Fruit fly (Drosophila melanogaster) whole organism, embryonic: Measurements from ENCODE around the gene rush.

Experiments used
- Abd-B ChIP-seq: fragments of 200-800 bp; sonication (Bioruptor generic); optimal IDR thresholded peaks from 2 replicates; lab custom pipeline; 2018; ENCODE audit warnings: missing biosample characterization, mild to moderate bottlenecking, missing genetic modification characterization, moderate library complexity
- CG1024 ChIP-seq: fragments of 200-800 bp; sonication (Bioruptor generic); IDR thresholded peaks from 2 replicates; pipeline ENCODE4 v1.3.6; 2022; ENCODE audit warnings: missing biosample characterization, missing genetic modification characterization
- CG10431 ChIP-seq: fragments of 200-800 bp; sonication (Bioruptor generic); optimal IDR thresholded peaks from 3 replicates; lab custom pipeline; 2018; ENCODE audit warnings: missing biosample characterization, mild to moderate bottlenecking, missing genetic modification characterization
- CG10462 ChIP-seq: fragments of 200-800 bp; sonication (Bioruptor generic); optimal IDR thresholded peaks from 2 replicates; lab custom pipeline; 2016; ENCODE audit warnings: missing biosample characterization, missing genetic modification characterization
- CG11560 ChIP-seq: fragments of 200-800 bp; sonication (Bioruptor generic); IDR thresholded peaks from 3 replicates; pipeline ENCODE4 v1.3.6; 2022; ENCODE audit warnings: missing biosample characterization, missing genetic modification characterization
- CG13287 ChIP-seq: fragments of 200-800 bp; sonication (Bioruptor generic); IDR thresholded peaks from 2 replicates; pipeline ENCODE4 v1.3.6; 2022; ENCODE audit warnings: missing biosample characterization, missing genetic modification characterization; ENCODE audit not compliant: partially characterized antibody
- CG1647 ChIP-seq: fragments of 200-800 bp; sonication (Bioruptor generic); optimal IDR thresholded peaks from 3 replicates; lab custom pipeline; 2016; ENCODE audit warnings: missing biosample characterization, missing genetic modification characterization
- CG16815 ChIP-seq: fragments of 200-800 bp; sonication (Bioruptor generic); optimal IDR thresholded peaks from 3 replicates; lab custom pipeline; 2017; ENCODE audit warnings: missing biosample characterization, mild to moderate bottlenecking, missing genetic modification characterization
- CG17186 ChIP-seq: fragments of 200-800 bp; sonication (Bioruptor generic); optimal IDR thresholded peaks from 3 replicates; lab custom pipeline; 2017; ENCODE audit warnings: missing biosample characterization, missing genetic modification reagents, missing genetic modification characterization
- CG17912 ChIP-seq: fragments of 200-800 bp; sonication (Bioruptor generic); optimal IDR thresholded peaks from 2 replicates; lab custom pipeline; 2018; ENCODE audit warnings: missing biosample characterization, mild to moderate bottlenecking, missing genetic modification characterization
- CG2116 ChIP-seq: fragments of 200-800 bp; sonication (Bioruptor generic); optimal IDR thresholded peaks from 3 replicates; lab custom pipeline; 2018; ENCODE audit warnings: missing biosample characterization, mild to moderate bottlenecking, missing genetic modification characterization
- CG32772 ChIP-seq: fragments of 200-800 bp; sonication (Bioruptor generic); IDR thresholded peaks from 2 replicates; pipeline ENCODE4 v1.3.6; 2022; ENCODE audit warnings: missing biosample characterization, missing genetic modification characterization
- CG33557 ChIP-seq: fragments of 200-800 bp; sonication (Bioruptor generic); optimal IDR thresholded peaks from 2 replicates; lab custom pipeline; 2019; ENCODE audit warnings: missing biosample characterization, mild to moderate bottlenecking, missing genetic modification characterization, moderate library complexity
- CG34376 ChIP-seq: fragments of 200-800 bp; sonication (Bioruptor generic); optimal IDR thresholded peaks from 2 replicates; lab custom pipeline; 2018; ENCODE audit warnings: missing biosample characterization, mild to moderate bottlenecking, missing genetic modification characterization
- CG34422 ChIP-seq: fragments of 200-800 bp; sonication (Bioruptor generic); IDR thresholded peaks from 3 replicates; pipeline ENCODE4 v1.3.6; 2022; ENCODE audit warnings: missing biosample characterization, missing genetic modification characterization
- CG6813 ChIP-seq: fragments of 200-800 bp; sonication (Bioruptor generic); optimal IDR thresholded peaks from 2 replicates; lab custom pipeline; 2017; ENCODE audit warnings: missing biosample characterization, missing genetic modification characterization, mild to moderate bottlenecking, moderate library complexity, missing genetic modification reagents
- CG7556 ChIP-seq: fragments of 200-800 bp; sonication (Bioruptor generic); optimal IDR thresholded peaks from 2 replicates; lab custom pipeline; 2017; ENCODE audit warnings: missing biosample characterization, mild to moderate bottlenecking, missing genetic modification characterization
- CG7987 ChIP-seq: fragments of 200-800 bp; sonication (Bioruptor generic); optimal IDR thresholded peaks from 2 replicates; lab custom pipeline; 2018; ENCODE audit warnings: missing biosample characterization, mild to moderate bottlenecking, missing genetic modification characterization, moderate library complexity
- CG8924 ChIP-seq: fragments of 200-800 bp; optimal IDR thresholded peaks from 3 replicates; lab custom pipeline; 2019; ENCODE audit warnings: missing biosample characterization, mild to moderate bottlenecking, missing genetic modification characterization, moderate library complexity
- CG9817 ChIP-seq: fragments of 200-800 bp; sonication (Bioruptor generic); optimal IDR thresholded peaks from 2 replicates; lab custom pipeline; 2018; ENCODE audit warnings: missing biosample characterization, mild to moderate bottlenecking, missing genetic modification characterization, moderate library complexity
- Dll ChIP-seq: fragments of 200-800 bp; sonication (Bioruptor generic); IDR thresholded peaks from 4 replicates; pipeline ENCODE4 v1.3.6; 2022; ENCODE audit warnings: missing biosample characterization, missing genetic modification characterization; ENCODE audit not compliant: partially characterized antibody
- Dp ChIP-seq: fragments of 200-800 bp; sonication (Bioruptor generic); optimal IDR thresholded peaks from 2 replicates; lab custom pipeline; 2018; ENCODE audit warnings: missing biosample characterization, mild to moderate bottlenecking, missing genetic modification characterization, moderate library complexity
- E2f2 ChIP-seq: fragments of 200-800 bp; sonication (Bioruptor generic); IDR thresholded peaks from 2 replicates; pipeline ENCODE4 v1.3.6; 2022; ENCODE audit warnings: missing biosample characterization, missing genetic modification characterization
- Ets65A ChIP-seq: fragments of 200-800 bp; sonication (Bioruptor generic); peaks from one replicate; lab custom pipeline; 2016; ENCODE audit warnings: missing biosample characterization, missing genetic modification characterization
- Hr3 ChIP-seq: fragments of 200-800 bp; sonication (Bioruptor generic); optimal IDR thresholded peaks from 3 replicates; lab custom pipeline; 2016; ENCODE audit warnings: missing biosample characterization, missing genetic modification characterization
- Hsf ChIP-seq: fragments of 200-800 bp; sonication (Bioruptor generic); optimal IDR thresholded peaks from 3 replicates; lab custom pipeline; 2016; ENCODE audit warnings: missing biosample characterization, missing genetic modification characterization
- Kr ChIP-seq: fragments of 200-800 bp; sonication (Bioruptor generic); optimal IDR thresholded peaks from 2 replicates; lab custom pipeline; 2017; ENCODE audit warnings: missing biosample characterization, mild to moderate bottlenecking, missing genetic modification characterization
- MBD-R2 ChIP-seq: fragments of 200-800 bp; sonication (Bioruptor generic); IDR thresholded peaks from 2 replicates; pipeline ENCODE4 v1.3.6; 2022; ENCODE audit warnings: missing biosample characterization, missing genetic modification characterization
- MESR4 ChIP-seq: fragments of 200-800 bp; sonication (Bioruptor generic); optimal IDR thresholded peaks from 2 replicates; lab custom pipeline; 2018; ENCODE audit warnings: missing biosample characterization, mild to moderate bottlenecking, missing genetic modification characterization, moderate library complexity
- Max ChIP-seq: fragments of 200-800 bp; sonication (Bioruptor generic); optimal IDR thresholded peaks from 2 replicates; lab custom pipeline; 2016; ENCODE audit warnings: missing biosample characterization, mild to moderate bottlenecking, missing genetic modification characterization
- Med ChIP-seq: fragments of 200-800 bp; sonication (Bioruptor generic); peaks from one replicate; lab custom pipeline; 2016; ENCODE audit warnings: missing biosample characterization, missing genetic modification characterization, mild to moderate bottlenecking, inconsistent platforms, moderate library complexity
- Neu2 ChIP-seq: fragments of 200-800 bp; sonication (Bioruptor generic); optimal IDR thresholded peaks from 3 replicates; lab custom pipeline; 2016; ENCODE audit warnings: missing biosample characterization, missing genetic modification characterization, borderline replicate concordance
- Pdp1 ChIP-seq, 2 experiments: fragments of 200-800 bp; sonication (Bioruptor generic); optimal IDR thresholded peaks; 3 replicates each; lab custom pipeline; 2016; ENCODE audit warnings: missing biosample characterization in 2 of 2, missing genetic modification characterization in 2 of 2, mild to moderate bottlenecking in 1 of 2, moderate library complexity in 1 of 2
- Scr ChIP-seq: fragments of 200-800 bp; sonication (Bioruptor generic); IDR thresholded peaks from 2 replicates; pipeline ENCODE4 v1.3.6; 2022; ENCODE audit warnings: missing biosample characterization, missing genetic modification characterization; ENCODE audit not compliant: partially characterized antibody
- Ssrp ChIP-seq: fragments of 200-800 bp; sonication (Bioruptor generic); optimal IDR thresholded peaks from 2 replicates; lab custom pipeline; 2018; ENCODE audit warnings: missing biosample characterization, mild to moderate bottlenecking, missing genetic modification characterization, moderate library complexity
- Trl ChIP-seq, 3 experiments: fragments of >200 bp in 2 of 3; fragments of 200-800 bp in 1 of 3; sonication (Bioruptor generic) in 1 of 3; optimal IDR thresholded peaks; 2 replicates in 1 of 3; 3 replicates in 2 of 3; lab custom pipeline; 2016 to 2017; ENCODE audit warnings: missing biosample characterization in 1 of 3, missing genetic modification characterization in 1 of 3
- ac ChIP-seq: fragments of 200-800 bp; sonication (Bioruptor generic); optimal IDR thresholded peaks from 3 replicates; lab custom pipeline; 2017; ENCODE audit warnings: missing biosample characterization, mild to moderate bottlenecking, missing genetic modification characterization
- cad ChIP-seq: fragments of >200 bp; optimal IDR thresholded peaks from 2 replicates; lab custom pipeline; 2017; ENCODE audit warnings: missing biosample characterization, missing genetic modification characterization
- chn ChIP-seq: fragments of 200-800 bp; sonication (Bioruptor generic); optimal IDR thresholded peaks from 2 replicates; lab custom pipeline; 2016; ENCODE audit warnings: missing biosample characterization, missing genetic modification characterization
- corto ChIP-seq: fragments of 200-800 bp; sonication (Bioruptor generic); optimal IDR thresholded peaks from 2 replicates; lab custom pipeline; 2016; ENCODE audit warnings: missing biosample characterization, mild to moderate bottlenecking, missing genetic modification characterization, moderate library complexity
- eyg ChIP-seq: fragments of 200-800 bp; sonication (Bioruptor generic); optimal IDR thresholded peaks from 3 replicates; lab custom pipeline; 2016; ENCODE audit warnings: missing biosample characterization, missing genetic modification characterization
- gt ChIP-seq: fragments of 200-800 bp; sonication (Bioruptor generic); IDR thresholded peaks from 2 replicates; pipeline ENCODE4 v1.3.6; 2022; ENCODE audit warnings: missing biosample characterization, missing genetic modification characterization
- kni ChIP-seq: fragments of 200-800 bp; sonication (Bioruptor generic); optimal IDR thresholded peaks from 3 replicates; lab custom pipeline; 2017; ENCODE audit warnings: mild to moderate bottlenecking, missing biosample characterization, missing genetic modification reagents, missing genetic modification characterization
- pfk ChIP-seq: fragments of 200-800 bp; sonication (Bioruptor generic); optimal IDR thresholded peaks from 2 replicates; lab custom pipeline; 2018; ENCODE audit warnings: missing biosample characterization, mild to moderate bottlenecking, missing genetic modification characterization, moderate library complexity
- pzg ChIP-seq: fragments of 200-800 bp; sonication (Bioruptor generic); optimal IDR thresholded peaks from 3 replicates; lab custom pipeline; 2018; ENCODE audit warnings: missing biosample characterization, mild to moderate bottlenecking, missing genetic modification characterization, moderate library complexity
- slbo ChIP-seq: fragments of 200-800 bp; sonication (Bioruptor generic); IDR thresholded peaks from 2 replicates; pipeline ENCODE4 v1.3.6; 2022; ENCODE audit warnings: missing biosample characterization, missing genetic modification characterization
- slou ChIP-seq: fragments of 200-800 bp; sonication (Bioruptor generic); optimal IDR thresholded peaks from 3 replicates; lab custom pipeline; 2016; ENCODE audit warnings: missing biosample characterization, missing genetic modification characterization
- sqz ChIP-seq: fragments of 200-800 bp; sonication (Bioruptor generic); optimal IDR thresholded peaks from 3 replicates; lab custom pipeline; 2018; ENCODE audit warnings: missing biosample characterization, mild to moderate bottlenecking, missing genetic modification characterization
- tin ChIP-seq: fragments of 200-800 bp; sonication (Bioruptor generic); optimal IDR thresholded peaks from 3 replicates; lab custom pipeline; 2016; ENCODE audit warnings: missing biosample characterization, missing genetic modification characterization

The rush gene

dm6 chrX:1460278-1460872, 18.0 kb upstream of the rush start, which contains the start of gene Lrpprc2 (continued):
- TF ChIP-seq ac (GFP tag; lab: Kevin White, UChicago) (no peak), CG2116 (peak; percentile 62), Max (GFP tag; lab: Kevin White, UChicago) (no peak), CG32772 (no peak), slou (GFP tag; lab: Kevin White, UChicago) (no peak), CG17912 (GFP tag; lab: Kevin White, UChicago) (peak; percentile 28), CG7556 (GFP tag; lab: Kevin White, UChicago) (no peak), CG1024 (GFP tag; lab: Robert Waterston, UW) (no peak), CG17186 (GFP tag; lab: Kevin White, UChicago) (peak; percentile 3), CG1647 (GFP tag; lab: Kevin White, UChicago) (no peak), Neu2 (GFP tag; lab: Kevin White, UChicago) (no peak), corto (GFP tag; lab: Kevin White, UChicago) (no peak), eyg (no peak), CG8924 (no peak), Ssrp (tag; lab: Kevin White, UChicago) (no peak), Med (GFP tag; lab: Kevin White, UChicago) (no peak), Ets65A (GFP tag; lab: Kevin White, UChicago) (peak; percentile 34), Dp (peak; percentile 59), cad (GFP tag; lab: Kevin White, UChicago) (no peak), E2f2 (GFP tag; lab: Robert Waterston, UW) (peak; percentile 72), Scr (GFP tag; lab: Robert Waterston, UW) (0 out of 2 replicates have a peak, but pooled peaks have one; percentile 16), Hr3 (GFP tag; lab: Kevin White, UChicago) (no peak), CG16815 (no peak), MBD-R2 (GFP tag; lab: Robert Waterston, UW) (peak; percentile 85), tin (GFP tag; lab: Kevin White, UChicago) (no peak), Abd-B (GFP tag; lab: Kevin White, UChicago) (no peak), Hsf (GFP tag; lab: Kevin White, UChicago) (no peak), CG34422 (GFP tag; lab: Robert Waterston, UW) (peak; percentile 52; the same call in 1 of the 3 replicates), MESR4 (GFP tag; lab: Kevin White, UChicago) (peak; percentile 39), CG11560 (tag; lab: Robert Waterston, UW) (no peak), CG7987 (GFP tag; lab: Kevin White, UChicago) (peak; percentile 17), CG33557 (GFP tag; lab: Kevin White, UChicago) (peak; percentile 0), pfk (peak; percentile 34), slbo (GFP tag; lab: Robert Waterston, UW) (no peak), CG6813 (GFP tag; lab: Kevin White, UChicago) (no peak), CG10431 (GFP tag; lab: Kevin White, UChicago) (peak; percentile 16), CG9817 (tag; lab: Kevin White, UChicago) (no peak), Pdp1 (GFP tag; optimal IDR thresholded peaks at IDR 0.05; lab: Kevin White, UChicago) (peak in 1 of 2 experiments; percentile 95), sqz (GFP tag; lab: Kevin White, UChicago) (no peak), gt (GFP tag; lab: Robert Waterston, UW) (no peak), Trl (optimal IDR thresholded peaks at IDR 0.05; lab: Kevin White, UChicago) (no peak), Trl (GFP tag; optimal IDR thresholded peaks at IDR 0.05; lab: Kevin White, UChicago) (no peak), CG10462 (GFP tag; lab: Kevin White, UChicago) (no peak), Dll (0 out of 4 replicates have a peak, but pooled peaks have one; percentile 27), Kr (GFP tag; lab: Kevin White, UChicago) (no peak), CG34376 (GFP tag; lab: Kevin White, UChicago) (peak; percentile 28), kni (GFP tag; lab: Kevin White, UChicago) (peak; percentile 12), CG13287 (peak; percentile 46; the same call in 1 of the 2 replicates), pzg (peak; percentile 36), chn (GFP tag; lab: Kevin White, UChicago) (no peak)
